Fruit fly (Drosophila melanogaster): ENCODE data around the gene CG7044.

The CG7044 gene

DNA sequence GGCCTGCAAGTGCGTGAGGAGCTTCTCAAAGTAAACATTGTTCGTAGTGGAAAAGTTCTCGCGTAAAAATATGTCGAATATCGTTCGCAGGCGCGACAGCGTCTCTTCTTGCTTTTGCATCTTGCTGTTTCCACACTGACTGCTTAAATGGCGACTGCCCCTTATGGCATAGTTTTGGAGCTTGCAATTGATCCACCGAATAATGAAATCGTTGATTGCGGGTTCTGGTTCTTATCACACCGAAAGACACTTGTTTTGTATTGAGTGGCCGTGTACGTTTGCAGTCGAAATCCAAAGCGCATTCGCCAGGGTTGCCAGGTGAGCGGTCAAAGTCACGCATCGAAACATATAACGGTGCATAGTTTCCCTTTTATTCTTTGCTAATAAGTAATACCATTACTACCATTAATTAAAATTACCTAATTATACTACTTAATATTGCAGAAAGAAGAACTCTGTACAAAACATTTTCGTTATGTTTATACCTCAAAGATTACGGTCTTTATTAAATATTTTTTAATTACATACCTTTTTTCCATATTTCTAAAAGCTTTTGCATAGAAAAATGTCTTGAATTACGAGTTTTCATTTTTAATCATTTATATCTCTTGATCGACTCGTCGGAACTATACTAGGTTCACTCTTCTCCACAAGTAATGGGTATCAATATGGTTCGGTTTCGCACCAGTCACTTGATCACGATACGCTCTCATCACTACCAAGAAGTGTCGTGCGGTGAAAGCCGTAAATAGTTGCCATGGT is at the start of gene CG7044, which contains the start of gene Tbc1d22 (continued):
- TF ChIP-seq CG15479 (GFP tag; optimal IDR thresholded peaks at IDR 0.05) (no peak), CG12236 (GFP tag; optimal IDR thresholded peaks at IDR 0.05) (no peak), E2f1 (GFP tag; IDR thresholded peaks at IDR 0.05) (peak; percentile 30; the same call in 1 of the 2 replicates), bsh (GFP tag; optimal IDR thresholded peaks at IDR 0.05) (peak in 1 of 2 experiments; percentile 15), CG12155 (GFP tag; optimal IDR thresholded peaks at IDR 0.05) (peak; percentile 62), H2.0 (GFP tag; IDR thresholded peaks at IDR 0.05) (peak; percentile 30; the same call in 1 of the 2 replicates), Max (GFP tag; optimal IDR thresholded peaks at IDR 0.05) (peak; percentile 27), dmrt99B (tag; optimal IDR thresholded peaks at IDR 0.05) (no peak), hkb (optimal IDR thresholded peaks at IDR 0.05) (no peak), hkb (GFP tag; IDR thresholded peaks at IDR 0.05) (no peak), CG4404 (GFP tag; IDR thresholded peaks at IDR 0.05) (0 out of 2 replicates have a peak, but pooled peaks have one; percentile 19), CG13287 (GFP tag; IDR thresholded peaks at IDR 0.05; ENCODE audit: partially characterized antibody) (0 out of 2 replicates have a peak, but pooled peaks have one; percentile 7), CG8765 (GFP tag; IDR thresholded peaks at IDR 0.05) (no peak), gfzf (GFP tag; optimal IDR thresholded peaks at IDR 0.05) (peak; percentile 75), Sin3A (optimal IDR thresholded peaks at IDR 0.05) (peak; percentile 69), Six4 (GFP tag; optimal IDR thresholded peaks at IDR 0.05) (peak; percentile 6), sisA (GFP tag; IDR thresholded peaks at IDR 0.05) (peak; percentile 54; the same call in 1 of the 2 replicates), slou (GFP tag; optimal IDR thresholded peaks at IDR 0.05) (peak; percentile 25), fru (optimal IDR thresholded peaks at IDR 0.05) (no peak), pnt (GFP tag; optimal IDR thresholded peaks at IDR 0.05) (peak; percentile 43), CG8388 (GFP tag; optimal IDR thresholded peaks at IDR 0.05) (peak; percentile 10), CHES-1-like (GFP tag; optimal IDR thresholded peaks at IDR 0.05) (peak; percentile 3), cad (GFP tag; optimal IDR thresholded peaks at IDR 0.05) (no peak), inv (GFP tag; IDR thresholded peaks at IDR 0.05; ENCODE audit: partially characterized antibody) (peak; percentile 38; the same call in 1 of the 2 replicates), Sry-δ (GFP tag; optimal IDR thresholded peaks at IDR 0.05) (peak; percentile 59), vfl (GFP tag; optimal IDR thresholded peaks at IDR 0.05) (peak; percentile 26), Atf6 (GFP tag; IDR thresholded peaks at IDR 0.05) (no peak), CG7556 (GFP tag; optimal IDR thresholded peaks at IDR 0.05) (peak; percentile 60), Sox100B (GFP tag; optimal IDR thresholded peaks at IDR 0.05) (no peak), CG12744 (GFP tag; optimal IDR thresholded peaks at IDR 0.05) (peak; percentile 29), amos (GFP tag; IDR thresholded peaks at IDR 0.05; ENCODE audit: partially characterized antibody) (peak; percentile 54), CG2202 (tag; optimal IDR thresholded peaks at IDR 0.05) (no peak), Myb (GFP tag; optimal IDR thresholded peaks at IDR 0.05) (peak; percentile 28)

DNA sequence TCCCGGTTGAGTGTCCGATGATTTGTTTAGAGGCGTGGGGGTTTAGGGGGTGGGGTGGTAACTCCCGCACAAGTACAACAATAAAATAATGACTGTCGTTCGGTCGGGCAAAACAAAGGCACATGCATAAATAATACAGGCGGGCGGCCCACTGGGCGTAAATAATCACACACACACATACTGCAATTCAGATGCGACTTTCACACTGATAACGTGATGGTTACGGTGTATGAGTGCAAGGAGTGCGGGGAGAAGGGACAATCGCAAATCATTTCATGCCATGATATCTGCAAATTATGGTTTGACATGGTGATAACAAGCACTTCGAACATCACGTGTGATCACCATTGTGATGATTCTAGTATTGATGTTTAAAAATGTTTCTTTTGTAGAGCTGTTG is 48.6 kb upstream of the CG7044 start:
- TF ChIP-seq CG16813 (GFP tag; IDR thresholded peaks at IDR 0.05; ENCODE audit: partially characterized antibody): no peak
- TF ChIP-seq croc (GFP tag; conservative IDR thresholded peaks at IDR 0.05): no peak
- peak; percentile 7 for TF ChIP-seq cg (GFP tag; optimal IDR thresholded peaks at IDR 0.05)
- no peak for TF ChIP-seq grn (GFP tag; optimal IDR thresholded peaks at IDR 0.05)
- TF ChIP-seq Chrac-16 (GFP tag; optimal IDR thresholded peaks at IDR 0.05): no peak
- no peak for TF ChIP-seq CG3065 (GFP tag; optimal IDR thresholded peaks at IDR 0.05)
- no peak for TF ChIP-seq CG7556 (GFP tag; optimal IDR thresholded peaks at IDR 0.05)
- peak; percentile 30 for TF ChIP-seq exex (tag; optimal IDR thresholded peaks at IDR 0.05)
- TF ChIP-seq mirr (GFP tag; optimal IDR thresholded peaks at IDR 0.05): peak; percentile 38
- no peak for TF ChIP-seq CG2875 (GFP tag; optimal IDR thresholded peaks at IDR 0.05)
- 0 out of 2 replicates have a peak, but pooled peaks have one; percentile 7 for TF ChIP-seq ap (GFP tag; IDR thresholded peaks at IDR 0.05)
- no peak for TF ChIP-seq lov (optimal IDR thresholded peaks at IDR 0.05)
- no peak for TF ChIP-seq lov (GFP tag; IDR thresholded peaks at IDR 0.05)
- peak; percentile 28; the same call in 1 of the 2 replicates for TF ChIP-seq ato (GFP tag; IDR thresholded peaks at IDR 0.05; ENCODE audit: partially characterized antibody)
- no peak for TF ChIP-seq cas (GFP tag; IDR thresholded peaks at IDR 0.05)
- no peak for TF ChIP-seq CG3838 (GFP tag; optimal IDR thresholded peaks at IDR 0.05)
- peak; percentile 54 for TF ChIP-seq sug (tag; optimal IDR thresholded peaks at IDR 0.05)
- TF ChIP-seq cad (GFP tag; optimal IDR thresholded peaks at IDR 0.05): no peak
- TF ChIP-seq fd102C (GFP tag; optimal IDR thresholded peaks at IDR 0.05): no peak
- no peak for TF ChIP-seq CG11247 (GFP tag; IDR thresholded peaks at IDR 0.05)
